Fruit fly (Drosophila melanogaster) whole organism, embryonic: ENCODE results near the gene Hsp67Ba.

Experiments used
- CG10267 ChIP-seq: fragments of 200-800 bp; sonication (Bioruptor generic); optimal IDR thresholded peaks from 2 replicates; lab custom pipeline; 2018; ENCODE audit warnings: missing biosample characterization, mild to moderate bottlenecking, missing genetic modification characterization, moderate library complexity
- CG11695 ChIP-seq: fragments of 200-800 bp; sonication (Bioruptor generic); IDR thresholded peaks from 3 replicates; pipeline ENCODE4 v1.3.6; 2022; ENCODE audit warnings: missing biosample characterization, missing genetic modification characterization
- CG14050 ChIP-seq: fragments of 200-800 bp; sonication (Bioruptor generic); IDR thresholded peaks from 3 replicates; pipeline ENCODE4 v1.3.6; 2022; ENCODE audit warnings: missing biosample characterization, missing genetic modification characterization
- CG15073 ChIP-seq: fragments of 200-800 bp; sonication (Bioruptor generic); optimal IDR thresholded peaks from 2 replicates; lab custom pipeline; 2016; ENCODE audit warnings: missing biosample characterization, missing genetic modification characterization
- CG1603 ChIP-seq: fragments of 200-800 bp; sonication (Bioruptor generic); optimal IDR thresholded peaks from 2 replicates; lab custom pipeline; 2019; ENCODE audit warnings: missing biosample characterization, mild to moderate bottlenecking, missing genetic modification characterization, moderate library complexity
- CG16815 ChIP-seq: fragments of 200-800 bp; sonication (Bioruptor generic); optimal IDR thresholded peaks from 3 replicates; lab custom pipeline; 2017; ENCODE audit warnings: missing biosample characterization, mild to moderate bottlenecking, missing genetic modification characterization
- CG17186 ChIP-seq: fragments of 200-800 bp; sonication (Bioruptor generic); optimal IDR thresholded peaks from 3 replicates; lab custom pipeline; 2017; ENCODE audit warnings: missing biosample characterization, missing genetic modification reagents, missing genetic modification characterization
- CG17359 ChIP-seq: fragments of 200-800 bp; sonication (Bioruptor generic); optimal IDR thresholded peaks from 3 replicates; lab custom pipeline; 2018; ENCODE audit warnings: missing biosample characterization, mild to moderate bottlenecking, missing genetic modification characterization, moderate library complexity
- CG18764 ChIP-seq: fragments of 200-800 bp; sonication (Bioruptor generic); optimal IDR thresholded peaks from 3 replicates; lab custom pipeline; 2016; ENCODE audit warnings: missing biosample characterization, missing genetic modification characterization
- CG2129 ChIP-seq: fragments of 200-800 bp; sonication (Bioruptor generic); IDR thresholded peaks from 2 replicates; pipeline ENCODE4 v1.3.6; 2022; ENCODE audit warnings: missing biosample characterization, missing genetic modification characterization; ENCODE audit not compliant: partially characterized antibody
- CG30020 ChIP-seq: fragments of 200-800 bp; optimal IDR thresholded peaks from 2 replicates; lab custom pipeline; 2019; ENCODE audit warnings: missing biosample characterization, mild to moderate bottlenecking, missing genetic modification characterization, moderate library complexity
- CG31388 ChIP-seq: fragments of 200-800 bp; sonication (Bioruptor generic); optimal IDR thresholded peaks from 2 replicates; lab custom pipeline; 2016; ENCODE audit warnings: missing biosample characterization, missing genetic modification characterization
- CG33557 ChIP-seq: fragments of 200-800 bp; sonication (Bioruptor generic); optimal IDR thresholded peaks from 2 replicates; lab custom pipeline; 2019; ENCODE audit warnings: missing biosample characterization, mild to moderate bottlenecking, missing genetic modification characterization, moderate library complexity
- CG3995 ChIP-seq: fragments of 200-800 bp; sonication (Bioruptor generic); optimal IDR thresholded peaks from 3 replicates; lab custom pipeline; 2016; ENCODE audit warnings: missing biosample characterization, missing genetic modification characterization
- CG4617 ChIP-seq: fragments of 200-800 bp; sonication (Bioruptor generic); optimal IDR thresholded peaks from 3 replicates; lab custom pipeline; 2016; ENCODE audit warnings: missing biosample characterization, missing genetic modification characterization, borderline replicate concordance
- CG6254 ChIP-seq: fragments of 200-800 bp; sonication (Bioruptor generic); optimal IDR thresholded peaks from 3 replicates; lab custom pipeline; 2017; ENCODE audit warnings: mild to moderate bottlenecking, missing biosample characterization, missing genetic modification reagents, missing genetic modification characterization
- CG6654 ChIP-seq: fragments of 200-800 bp; sonication (Bioruptor generic); optimal IDR thresholded peaks from 2 replicates; lab custom pipeline; 2017; ENCODE audit warnings: missing biosample characterization, mild to moderate bottlenecking, missing genetic modification characterization
- CG6683 ChIP-seq: fragments of 200-800 bp; sonication (Bioruptor generic); optimal IDR thresholded peaks from 2 replicates; lab custom pipeline; 2017; ENCODE audit warnings: missing biosample characterization, mild to moderate bottlenecking, missing genetic modification characterization, missing genetic modification reagents
- CG8944 ChIP-seq: fragments of 200-800 bp; sonication (Bioruptor generic); optimal IDR thresholded peaks from 3 replicates; lab custom pipeline; 2016; ENCODE audit warnings: missing biosample characterization, missing genetic modification characterization
- Dfd ChIP-seq, 2 experiments: fragments of >200 bp; optimal IDR thresholded peaks; 2 replicates each; lab custom pipeline; 2017; ENCODE audit warnings: missing biosample characterization in 2 of 2, missing genetic modification characterization in 2 of 2
- Fer2 ChIP-seq: fragments of 200-800 bp; sonication (Bioruptor generic); optimal IDR thresholded peaks from 2 replicates; lab custom pipeline; 2018; ENCODE audit warnings: missing biosample characterization, mild to moderate bottlenecking, missing genetic modification characterization, moderate library complexity
- Hr39 ChIP-seq: fragments of >200 bp; optimal IDR thresholded peaks from 2 replicates; lab custom pipeline; 2017
- Hr78 ChIP-seq, 2 experiments: fragments of 200-800 bp in 1 of 2; fragments of >200 bp in 1 of 2; sonication (Bioruptor generic) in 1 of 2; optimal IDR thresholded peaks; 2 replicates each; lab custom pipeline; 2017 to 2019; ENCODE audit warnings: missing biosample characterization in 2 of 2, missing genetic modification characterization in 2 of 2, mild to moderate bottlenecking in 1 of 2, moderate library complexity in 1 of 2
- Hsf ChIP-seq: fragments of 200-800 bp; sonication (Bioruptor generic); optimal IDR thresholded peaks from 3 replicates; lab custom pipeline; 2016; ENCODE audit warnings: missing biosample characterization, missing genetic modification characterization
- MBD-R2 ChIP-seq: fragments of 200-800 bp; sonication (Bioruptor generic); IDR thresholded peaks from 2 replicates; pipeline ENCODE4 v1.3.6; 2022; ENCODE audit warnings: missing biosample characterization, missing genetic modification characterization
- MESR4 ChIP-seq: fragments of 200-800 bp; sonication (Bioruptor generic); optimal IDR thresholded peaks from 2 replicates; lab custom pipeline; 2018; ENCODE audit warnings: missing biosample characterization, mild to moderate bottlenecking, missing genetic modification characterization, moderate library complexity
- Neu2 ChIP-seq: fragments of 200-800 bp; sonication (Bioruptor generic); optimal IDR thresholded peaks from 3 replicates; lab custom pipeline; 2016; ENCODE audit warnings: missing biosample characterization, missing genetic modification characterization, borderline replicate concordance
- Nf-YA ChIP-seq: fragments of 200-800 bp; sonication (Bioruptor generic); IDR thresholded peaks from 2 replicates; pipeline ENCODE4 v1.3.6; 2022; ENCODE audit warnings: missing biosample characterization, missing genetic modification characterization
- Oaz ChIP-seq: fragments of 200-800 bp; sonication (Bioruptor generic); IDR thresholded peaks from 2 replicates; pipeline ENCODE4 v1.3.6; 2022; ENCODE audit warnings: missing biosample characterization, missing genetic modification characterization
- Poxn ChIP-seq: fragments of 200-800 bp; sonication (Bioruptor generic); IDR thresholded peaks from 2 replicates; pipeline ENCODE4 v1.3.6; 2022; ENCODE audit warnings: missing biosample characterization, missing genetic modification characterization
- Rfx ChIP-seq: fragments of 200-800 bp; sonication (Bioruptor generic); IDR thresholded peaks from 2 replicates; pipeline ENCODE4 v1.3.6; 2022; ENCODE audit warnings: missing biosample characterization, missing genetic modification characterization
- Taf1 ChIP-seq: fragments of 200-800 bp; sonication (Bioruptor generic); IDR thresholded peaks from 2 replicates; pipeline ENCODE4 v1.3.6; 2022; ENCODE audit warnings: missing biosample characterization, missing genetic modification characterization
- ab ChIP-seq: fragments of 200-800 bp; sonication (Bioruptor generic); optimal IDR thresholded peaks from 2 replicates; lab custom pipeline; 2016; ENCODE audit warnings: missing biosample characterization, missing genetic modification characterization
- az2 ChIP-seq: fragments of 200-800 bp; sonication (Bioruptor generic); optimal IDR thresholded peaks from 3 replicates; lab custom pipeline; 2016; ENCODE audit warnings: missing biosample characterization, missing genetic modification characterization
- br ChIP-seq: fragments of >200 bp; optimal IDR thresholded peaks from 2 replicates; lab custom pipeline; 2017
- ci ChIP-seq: fragments of 200-800 bp; sonication (Bioruptor generic); IDR thresholded peaks from 3 replicates; pipeline ENCODE4 v1.3.6; 2022; ENCODE audit warnings: missing biosample characterization, missing genetic modification characterization
- crol ChIP-seq: fragments of 200-800 bp; sonication (Bioruptor generic); IDR thresholded peaks from 2 replicates; pipeline ENCODE4 v1.3.6; 2022; ENCODE audit warnings: missing biosample characterization, missing genetic modification characterization
- da ChIP-seq: fragments of 200-800 bp; sonication (Bioruptor generic); optimal IDR thresholded peaks from 2 replicates; lab custom pipeline; 2016; ENCODE audit warnings: missing biosample characterization, missing genetic modification characterization
- emc ChIP-seq: fragments of 200-800 bp; sonication (Bioruptor generic); optimal IDR thresholded peaks from 2 replicates; lab custom pipeline; 2016; ENCODE audit warnings: missing biosample characterization, missing genetic modification characterization
- ewg ChIP-seq: fragments of 200-800 bp; sonication (Bioruptor generic); optimal IDR thresholded peaks from 3 replicates; lab custom pipeline; 2017; ENCODE audit warnings: mild to moderate bottlenecking, missing biosample characterization, missing genetic modification reagents, missing genetic modification characterization
- grau ChIP-seq: fragments of 200-800 bp; optimal IDR thresholded peaks from 3 replicates; lab custom pipeline; 2019; ENCODE audit warnings: missing biosample characterization, mild to moderate bottlenecking, missing genetic modification characterization, moderate library complexity
- her ChIP-seq: fragments of 200-800 bp; sonication (Bioruptor generic); optimal IDR thresholded peaks from 2 replicates; lab custom pipeline; 2016; ENCODE audit warnings: missing biosample characterization, missing genetic modification characterization
- hkb ChIP-seq, 2 experiments: fragments of 200-800 bp in 1 of 2; fragments of >200 bp in 1 of 2; sonication (Bioruptor generic) in 1 of 2; IDR thresholded peaks in 1 of 2; optimal IDR thresholded peaks in 1 of 2; 2 replicates each; pipeline versions ENCODE4 v1.3.6 to Lab custom; 2017 to 2022; ENCODE audit warnings: missing biosample characterization in 1 of 2, missing genetic modification characterization in 1 of 2
- jigr1 ChIP-seq: fragments of 200-800 bp; sonication (Bioruptor generic); IDR thresholded peaks from 3 replicates; pipeline ENCODE4 v1.3.6; 2022; ENCODE audit warnings: missing biosample characterization, missing genetic modification characterization
- odd ChIP-seq: fragments of 200-800 bp; sonication (Bioruptor generic); optimal IDR thresholded peaks from 2 replicates; lab custom pipeline; 2017; ENCODE audit warnings: missing biosample characterization, mild to moderate bottlenecking, missing genetic modification characterization
- pfk ChIP-seq: fragments of 200-800 bp; sonication (Bioruptor generic); optimal IDR thresholded peaks from 2 replicates; lab custom pipeline; 2018; ENCODE audit warnings: missing biosample characterization, mild to moderate bottlenecking, missing genetic modification characterization, moderate library complexity
- pita ChIP-seq: fragments of 200-800 bp; sonication (Bioruptor generic); optimal IDR thresholded peaks from 2 replicates; lab custom pipeline; 2017; ENCODE audit warnings: missing biosample characterization, mild to moderate bottlenecking, missing genetic modification characterization
- repo ChIP-seq: fragments of 200-800 bp; sonication (Bioruptor generic); optimal IDR thresholded peaks from 2 replicates; lab custom pipeline; 2016; ENCODE audit warnings: missing biosample characterization, missing genetic modification characterization
- sim ChIP-seq: fragments of 200-800 bp; sonication (Bioruptor generic); IDR thresholded peaks from 2 replicates; pipeline ENCODE4 v1.3.6; 2022; ENCODE audit warnings: missing biosample characterization, missing genetic modification characterization
- slp2 ChIP-seq: fragments of 200-800 bp; sonication (Bioruptor generic); optimal IDR thresholded peaks from 2 replicates; lab custom pipeline; 2016; ENCODE audit warnings: missing biosample characterization, missing genetic modification characterization
- tll ChIP-seq, 2 experiments: fragments of 200-800 bp in 1 of 2; fragments of >200 bp in 1 of 2; sonication (Bioruptor generic) in 1 of 2; optimal IDR thresholded peaks; 2 replicates each; lab custom pipeline; 2017 to 2019; ENCODE audit warnings: missing biosample characterization in 2 of 2, missing genetic modification characterization in 2 of 2, mild to moderate bottlenecking in 1 of 2, moderate library complexity in 1 of 2
- zf30C ChIP-seq: fragments of 200-800 bp; sonication (Bioruptor generic); optimal IDR thresholded peaks from 3 replicates; lab custom pipeline; 2018; ENCODE audit warnings: missing biosample characterization, mild to moderate bottlenecking, missing genetic modification characterization

The Hsp67Ba gene

dm6 chr3L:9424528-9424911 is 45.2 kb upstream of the Hsp67Ba start (continued):
- TF ChIP-seq pita (no peak), Taf1 (GFP tag; lab: Robert Waterston, UW) (no peak), Dfd (GFP tag; optimal IDR thresholded peaks at IDR 0.05; lab: Kevin White, UChicago) (no peak), hkb (optimal IDR thresholded peaks at IDR 0.05; lab: Kevin White, UChicago) (no peak), hkb (GFP tag; IDR thresholded peaks at IDR 0.05; lab: Robert Waterston, UW) (peak; percentile 45), odd (GFP tag; lab: Kevin White, UChicago) (peak; percentile 42), CG17186 (no peak), CG14050 (GFP tag; lab: Robert Waterston, UW) (no peak), sim (GFP tag; lab: Robert Waterston, UW) (no peak), zf30C (GFP tag; lab: Kevin White, UChicago) (no peak), br (lab: Kevin White, UChicago) (no peak), Rfx (GFP tag; lab: Robert Waterston, UW) (peak; percentile 50; the same call in 1 of the 2 replicates), az2 (GFP tag; lab: Kevin White, UChicago) (no peak), tll (GFP tag; optimal IDR thresholded peaks at IDR 0.05; lab: Kevin White, UChicago) (no peak), Hsf (no peak), CG6654 (no peak), CG16815 (GFP tag; lab: Kevin White, UChicago) (no peak), Hr39 (lab: Kevin White, UChicago) (no peak), CG10267 (tag; lab: Kevin White, UChicago) (peak; percentile 41), CG11695 (GFP tag; lab: Robert Waterston, UW) (peak; percentile 56; the same call in 2 of the 3 replicates), CG18764 (GFP tag; lab: Kevin White, UChicago) (no peak), emc (no peak), CG17359 (tag; lab: Kevin White, UChicago) (peak; percentile 35), CG31388 (no peak), CG6254 (GFP tag; lab: Kevin White, UChicago) (peak; percentile 1), Nf-YA (no peak), crol (GFP tag; lab: Robert Waterston, UW) (no peak), CG4617 (GFP tag; lab: Kevin White, UChicago) (no peak), CG15073 (no peak), MESR4 (GFP tag; lab: Kevin White, UChicago) (no peak), Fer2 (no peak), her (GFP tag; lab: Kevin White, UChicago) (no peak), CG33557 (GFP tag; lab: Kevin White, UChicago) (no peak), repo (GFP tag; lab: Kevin White, UChicago) (no peak), da (GFP tag; lab: Kevin White, UChicago) (no peak), Hr78 (GFP tag; optimal IDR thresholded peaks at IDR 0.05; lab: Kevin White, UChicago) (no peak), Poxn (no peak), grau (tag; lab: Kevin White, UChicago) (peak; percentile 63), Oaz (GFP tag; lab: Robert Waterston, UW) (no peak), ci (GFP tag; lab: Robert Waterston, UW) (no peak), pfk (GFP tag; lab: Kevin White, UChicago) (no peak), ewg (GFP tag; lab: Kevin White, UChicago) (no peak), MBD-R2 (GFP tag; lab: Robert Waterston, UW) (no peak), slp2 (GFP tag; lab: Kevin White, UChicago) (no peak), CG2129 (GFP tag; lab: Robert Waterston, UW) (no peak), Neu2 (GFP tag; lab: Kevin White, UChicago) (no peak), CG3995 (peak; percentile 27), jigr1 (GFP tag; lab: Robert Waterston, UW) (no peak), CG8944 (GFP tag; lab: Kevin White, UChicago) (no peak), CG6683 (GFP tag; lab: Kevin White, UChicago) (peak; percentile 33), CG30020 (tag; lab: Kevin White, UChicago) (no peak), CG1603 (tag; lab: Kevin White, UChicago) (no peak), ab (GFP tag; lab: Kevin White, UChicago) (no peak)
